Fruit fly (Drosophila melanogaster) whole organism, embryonic: ENCODE results near the gene Syt12.

Experiments used
- Antp ChIP-seq: fragments of 200-800 bp; sonication (Bioruptor generic); optimal IDR thresholded peaks from 3 replicates; lab custom pipeline; 2016; ENCODE audit warnings: missing biosample characterization, missing genetic modification characterization
- CG16863 ChIP-seq: fragments of 200-800 bp; sonication (Bioruptor generic); optimal IDR thresholded peaks from 3 replicates; lab custom pipeline; 2016; ENCODE audit warnings: missing biosample characterization, missing genetic modification characterization
- CG18599 ChIP-seq: fragments of 200-800 bp; sonication (Bioruptor generic); optimal IDR thresholded peaks from 3 replicates; lab custom pipeline; 2017; ENCODE audit warnings: missing biosample characterization, missing genetic modification characterization, mild to moderate bottlenecking, moderate library complexity, missing genetic modification reagents
- CG33213 ChIP-seq: fragments of 200-800 bp; sonication (Bioruptor generic); optimal IDR thresholded peaks from 3 replicates; lab custom pipeline; 2016; ENCODE audit warnings: missing biosample characterization, missing genetic modification characterization
- CG9609 ChIP-seq: fragments of 200-800 bp; sonication (Bioruptor generic); optimal IDR thresholded peaks from 3 replicates; lab custom pipeline; 2016; ENCODE audit warnings: missing biosample characterization, missing genetic modification characterization
- CTCF ChIP-seq: fragments of 200-800 bp; sonication (Bioruptor generic); optimal IDR thresholded peaks from 2 replicates; lab custom pipeline; 2017; ENCODE audit warnings: missing biosample characterization, mild to moderate bottlenecking, missing genetic modification characterization, moderate library complexity
- Drgx ChIP-seq: fragments of 200-800 bp; sonication (Bioruptor generic); IDR thresholded peaks from 2 replicates; pipeline ENCODE4 v1.3.6; 2022; ENCODE audit warnings: missing biosample characterization, missing genetic modification characterization
- E2f1 ChIP-seq: fragments of 200-800 bp; sonication (Bioruptor generic); IDR thresholded peaks from 2 replicates; pipeline ENCODE4 v1.3.6; 2022; ENCODE audit warnings: missing biosample characterization, missing genetic modification characterization
- Ssrp ChIP-seq: fragments of 200-800 bp; sonication (Bioruptor generic); optimal IDR thresholded peaks from 2 replicates; lab custom pipeline; 2018; ENCODE audit warnings: missing biosample characterization, mild to moderate bottlenecking, missing genetic modification characterization, moderate library complexity
- gem ChIP-seq: fragments of 200-800 bp; sonication (Bioruptor generic); optimal IDR thresholded peaks from 2 replicates; lab custom pipeline; 2019; ENCODE audit warnings: missing biosample characterization, mild to moderate bottlenecking, missing genetic modification characterization, moderate library complexity
- ro ChIP-seq: fragments of 200-800 bp; sonication (Bioruptor generic); IDR thresholded peaks from 2 replicates; pipeline ENCODE4 v1.3.6; 2022; ENCODE audit warnings: missing biosample characterization, missing genetic modification characterization
- run ChIP-seq: fragments of 200-800 bp; sonication (Bioruptor generic); optimal IDR thresholded peaks from 3 replicates; lab custom pipeline; 2018; ENCODE audit warnings: missing biosample characterization, mild to moderate bottlenecking, missing genetic modification characterization
- usp ChIP-seq: fragments of >200 bp; optimal IDR thresholded peaks from 2 replicates; lab custom pipeline; 2017; ENCODE audit warnings: missing biosample characterization, missing genetic modification characterization

DNA sequence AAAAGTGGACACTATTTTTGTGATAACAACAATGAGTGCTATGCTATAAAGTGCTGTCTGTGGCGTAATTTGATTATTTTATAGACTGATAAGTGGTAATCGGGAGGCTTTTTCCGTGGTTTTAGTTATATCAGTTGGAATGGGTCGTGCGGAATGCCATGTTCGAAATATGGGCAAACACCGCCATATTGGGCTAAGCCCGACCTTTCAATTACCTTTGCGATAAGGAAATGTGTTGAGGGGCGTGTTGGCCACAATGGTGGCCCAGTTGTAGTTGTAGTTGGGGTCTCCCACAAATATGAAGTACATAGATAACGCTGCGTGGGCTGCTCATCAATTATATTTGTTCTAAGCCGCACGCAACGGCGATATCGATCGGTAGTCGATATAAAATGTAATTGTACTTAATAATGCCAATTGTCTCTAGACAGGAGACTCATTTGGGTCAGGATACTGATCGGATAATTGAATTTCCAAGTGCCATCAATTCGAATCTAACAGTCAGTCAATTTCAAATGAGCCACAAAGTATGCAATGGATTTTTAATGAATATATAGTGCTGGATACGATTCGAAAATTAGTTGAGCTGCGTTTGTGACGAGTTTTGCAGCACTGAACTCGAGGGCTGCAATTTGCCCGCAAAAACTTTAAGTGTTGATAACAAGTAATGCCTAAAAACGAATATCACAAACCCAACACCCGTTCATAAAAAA is 24.5 kb upstream of the Syt12 start:
- TF ChIP-seq Drgx (GFP tag; lab: Robert Waterston, UW) (peak; percentile 14; the same call in 1 of the 2 replicates), run (tag; lab: Kevin White, UChicago) (peak; percentile 36), CTCF (GFP tag; lab: Kevin White, UChicago) (peak; percentile 29), ro (GFP tag; lab: Robert Waterston, UW) (no peak), Antp (peak; percentile 33), usp (no peak), CG18599 (peak; percentile 36), CG16863 (GFP tag; lab: Kevin White, UChicago) (no peak), gem (tag; lab: Kevin White, UChicago) (no peak), CG33213 (GFP tag; lab: Kevin White, UChicago) (peak; percentile 57), CG9609 (GFP tag; lab: Kevin White, UChicago) (peak; percentile 6), Ssrp (tag; lab: Kevin White, UChicago) (no peak), E2f1 (GFP tag; lab: Robert Waterston, UW) (no peak)
